Worm (Caenorhabditis elegans): Measurements from ENCODE around the gene F58A4.2.

ce11 chrIII:9639281-9640050 is 38.9 kb upstream of the F58A4.2 start:
- TF ChIP-seq fkh-10 (GFP tag; optimal IDR thresholded peaks at IDR 0.05) = no peak
- TF ChIP-seq ceh-8 (GFP tag; optimal IDR thresholded peaks at IDR 0.05) = no peak
- no peak for TF ChIP-seq fos-1 (tag; optimal IDR thresholded peaks at IDR 0.05)
- TF ChIP-seq lsy-2 (tag; optimal IDR thresholded peaks at IDR 0.05) = no peak
- TF ChIP-seq ztf-11 (tag; optimal IDR thresholded peaks at IDR 0.05) = no peak

Data from whole organism, L1 larva.